Worm (Caenorhabditis elegans) whole organism, midembryonic: ENCODE data around the gene del-9.

Experiments used
- cog-1 ChIP-seq: sonication (generic microtip); optimal IDR thresholded peaks from 2 replicates; lab custom pipeline; 2016; ENCODE audit warnings: missing genetic modification characterization, missing compliant biosample characterization
- flt-1 ChIP-seq: fragments of 200-800 bp; sonication (Bioruptor generic); IDR thresholded peaks from 2 replicates; pipeline ENCODE4 v1.3.6; 2022; ENCODE audit warnings: missing genetic modification characterization, missing compliant biosample characterization

DNA sequence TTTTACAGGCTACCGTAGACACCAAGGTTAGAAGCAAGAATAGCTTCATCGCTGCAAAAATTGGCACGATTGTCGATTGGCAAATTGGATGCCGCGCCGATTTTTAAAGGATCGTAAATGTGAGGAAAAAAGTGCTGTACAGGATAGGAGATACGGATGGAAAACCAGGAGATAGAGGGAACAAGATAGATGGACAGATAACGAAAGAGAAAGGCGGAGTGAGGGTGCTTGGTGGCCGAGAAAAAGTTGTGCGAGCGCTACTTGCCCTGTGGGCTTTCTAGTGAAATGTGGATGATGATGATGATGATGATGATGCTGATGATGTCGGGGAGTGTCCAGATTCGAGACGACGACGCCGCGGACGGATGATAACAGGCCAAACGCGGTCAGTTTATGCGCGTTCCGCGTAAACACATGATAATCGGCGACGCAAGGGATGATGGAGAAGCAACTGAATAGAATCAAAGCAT, 20.8 kb downstream of the del-9 start, which contains the start of gene T27A10.6:
- TF ChIP-seq flt-1 (no peak), cog-1 (tag; lab: Kevin White, UChicago) (no peak)
